Worm (Caenorhabditis elegans) whole organism, L4 larva: ENCODE data around the gene col-152.
A peak's percentile ranks its signal among the peaks of the same experiment; 100 is the strongest.

Source experiments
- D1046.2 ChIP-seq: fragments of 200-800 bp; sonication (Bioruptor generic); IDR thresholded peaks from 2 replicates; pipeline ENCODE4 v1.3.6; 2022; ENCODE audit warnings: missing genetic modification characterization, missing compliant biosample characterization
- F10B5.3 ChIP-seq: sonication (generic microtip); optimal IDR thresholded peaks from 2 replicates; lab custom pipeline; 2016; ENCODE audit warnings: mild to moderate bottlenecking, missing genetic modification characterization, missing compliant biosample characterization
- F26F4.8 ChIP-seq: fragments of 200-800 bp; sonication (Bioruptor generic); conservative IDR thresholded peaks from 2 replicates; pipeline ENCODE4 v1.3.6; 2022; ENCODE audit warnings: missing genetic modification characterization, missing compliant biosample characterization
- F37D6.2 ChIP-seq: sonication (generic microtip); optimal IDR thresholded peaks from 2 replicates; lab custom pipeline; 2016; ENCODE audit warnings: mild to moderate bottlenecking, missing genetic modification characterization, missing compliant biosample characterization
- F44E2.7 ChIP-seq: fragments of 200-800 bp; sonication (Bioruptor generic); IDR thresholded peaks from 2 replicates; pipeline ENCODE4 v2.1.2; 2022; ENCODE audit warnings: missing genetic modification characterization, missing compliant biosample characterization
- Y5F2A.4 ChIP-seq: fragments of 200-800 bp; sonication (Bioruptor generic); optimal IDR thresholded peaks from 2 replicates; lab custom pipeline; 2018; ENCODE audit warnings: mild to moderate bottlenecking, missing genetic modification characterization, missing compliant biosample characterization
- Y75B8A.6 ChIP-seq: fragments of 200-800 bp; sonication (Bioruptor generic); IDR thresholded peaks from 2 replicates; pipeline ENCODE4 v1.3.6; 2022; ENCODE audit warnings: missing genetic modification reagents, missing genetic modification characterization, missing compliant biosample characterization
- ZK546.5 ChIP-seq, 2 experiments: sonication (generic microtip); optimal IDR thresholded peaks; 2 replicates each; lab custom pipeline; 2017; ENCODE audit warnings: missing biosample characterization in 2 of 2, missing genetic modification characterization in 2 of 2
- aly-2 ChIP-seq: sonication (generic microtip); optimal IDR thresholded peaks from 2 replicates; lab custom pipeline; 2018; ENCODE audit warnings: missing biosample characterization, missing genetic modification characterization
- ama-1 ChIP-seq: fragments of 150-350 bp; optimal IDR thresholded peaks from 2 replicates; lab custom pipeline; 2014; ENCODE audit warnings: inconsistent platforms, mixed read lengths
- arid-1 ChIP-seq: fragments of 200-800 bp; sonication (Bioruptor generic); conservative IDR thresholded peaks from 2 replicates; pipeline ENCODE4 v1.3.6; 2022; ENCODE audit warnings: missing genetic modification reagents, missing genetic modification characterization, missing compliant biosample characterization
- attf-4 ChIP-seq: sonication (generic microtip); optimal IDR thresholded peaks from 3 replicates; lab custom pipeline; 2017; ENCODE audit warnings: missing biosample characterization, missing genetic modification characterization
- ceh-20 ChIP-seq: fragments of 200-800 bp; sonication (Bioruptor generic); IDR thresholded peaks from 2 replicates; pipeline ENCODE4 v1.3.6; 2022; ENCODE audit warnings: missing genetic modification reagents, missing genetic modification characterization, missing compliant biosample characterization
- ceh-44 ChIP-seq: fragments of 200-800 bp; sonication (Bioruptor generic); IDR thresholded peaks from 2 replicates; pipeline ENCODE4 v1.3.6; 2022; ENCODE audit warnings: missing genetic modification reagents, missing genetic modification characterization, missing compliant biosample characterization
- ceh-82 ChIP-seq: sonication (generic microtip); optimal IDR thresholded peaks from 2 replicates; lab custom pipeline; 2017; ENCODE audit warnings: missing biosample characterization, missing genetic modification characterization
- ces-1 ChIP-seq: fragments of 150-350 bp; sonication (generic microtip); optimal IDR thresholded peaks from 4 replicates; lab custom pipeline; 2014; ENCODE audit warnings: missing biosample characterization, missing genetic modification reagents, missing genetic modification characterization
- ctbp-1 ChIP-seq: fragments of 200-800 bp; sonication (Bioruptor generic); IDR thresholded peaks from 2 replicates; pipeline ENCODE4 v1.3.6; 2022; ENCODE audit warnings: missing genetic modification reagents, missing genetic modification characterization, missing compliant biosample characterization
- daf-19 ChIP-seq: fragments of 200-800 bp; sonication (Bioruptor generic); conservative IDR thresholded peaks from 2 replicates; pipeline ENCODE4 v1.3.6; 2022; ENCODE audit warnings: missing genetic modification characterization, missing compliant biosample characterization
- dpl-1 ChIP-seq: fragments of 150-350 bp; optimal IDR thresholded peaks from 2 replicates; lab custom pipeline; 2014; ENCODE audit warnings: missing biosample characterization, missing genetic modification reagents, missing genetic modification characterization
- egl-27 ChIP-seq: sonication (generic microtip); optimal IDR thresholded peaks from 3 replicates; lab custom pipeline; 2017; ENCODE audit warnings: missing biosample characterization, missing genetic modification reagents, missing genetic modification characterization
- fkh-10 ChIP-seq: fragments of 150-350 bp; optimal IDR thresholded peaks from 2 replicates; lab custom pipeline; 2014; ENCODE audit warnings: missing biosample characterization, missing genetic modification reagents, missing genetic modification characterization
- hlh-11 ChIP-seq: fragments of 200-800 bp; sonication (Bioruptor generic); optimal IDR thresholded peaks from 2 replicates; lab custom pipeline; 2018; ENCODE audit warnings: mild to moderate bottlenecking, missing genetic modification characterization, missing compliant biosample characterization
- hmg-1.1 ChIP-seq: fragments of 200-800 bp; sonication (Bioruptor generic); IDR thresholded peaks from 2 replicates; pipeline ENCODE4 v1.3.6; 2022; ENCODE audit warnings: missing genetic modification reagents, missing genetic modification characterization, missing compliant biosample characterization
- lin-13 ChIP-seq: fragments of 150-350 bp; optimal IDR thresholded peaks from 2 replicates; lab custom pipeline; 2014; ENCODE audit warnings: missing biosample characterization, missing genetic modification reagents, missing genetic modification characterization
- lin-15B ChIP-seq: fragments of 150-350 bp; sonication (generic microtip); optimal IDR thresholded peaks from 3 replicates; lab custom pipeline; 2014; ENCODE audit warnings: missing biosample characterization, missing genetic modification characterization
- lin-29 ChIP-seq: fragments of 200-800 bp; sonication (Bioruptor generic); IDR thresholded peaks from 2 replicates; pipeline ENCODE4 v1.3.6; 2022; ENCODE audit warnings: missing genetic modification reagents, missing genetic modification characterization, missing compliant biosample characterization
- lin-38 ChIP-seq: fragments of 200-800 bp; sonication (Bioruptor generic); IDR thresholded peaks from 2 replicates; pipeline ENCODE4 v1.3.6; 2022; ENCODE audit warnings: missing genetic modification reagents, missing genetic modification characterization, missing compliant biosample characterization
- lsy-2 ChIP-seq, 2 experiments: fragments of 150-350 bp in 1 of 2; sonication (generic microtip) in 1 of 2; optimal IDR thresholded peaks; 2 replicates each; lab custom pipeline; 2014 to 2017; ENCODE audit warnings: missing biosample characterization in 2 of 2, missing genetic modification characterization in 2 of 2
- madf-5 ChIP-seq, 2 experiments: fragments of 200-800 bp; sonication (Bioruptor generic); IDR thresholded peaks; 2 replicates each; pipeline ENCODE4 v1.3.6; 2022; ENCODE audit warnings: missing compliant biosample characterization in 2 of 2, missing genetic modification characterization in 2 of 2
- mep-1 ChIP-seq: fragments of 150-350 bp; sonication (generic microtip); optimal IDR thresholded peaks from 3 replicates; lab custom pipeline; 2014; ENCODE audit warnings: missing biosample characterization, missing genetic modification characterization
- nhr-10 ChIP-seq: fragments of 150-350 bp; optimal IDR thresholded peaks from 2 replicates; lab custom pipeline; 2014; ENCODE audit warnings: missing biosample characterization, missing genetic modification characterization
- nhr-102 ChIP-seq: sonication (generic microtip); optimal IDR thresholded peaks from 2 replicates; lab custom pipeline; 2016; ENCODE audit warnings: mild to moderate bottlenecking, missing genetic modification characterization, moderate library complexity, missing compliant biosample characterization
- nhr-11 ChIP-seq: fragments of 150-350 bp; optimal IDR thresholded peaks from 2 replicates; lab custom pipeline; 2014; ENCODE audit warnings: missing biosample characterization, missing genetic modification characterization
- nhr-111 ChIP-seq: fragments of 200-800 bp; sonication (Bioruptor generic); optimal IDR thresholded peaks from 2 replicates; lab custom pipeline; 2018; ENCODE audit warnings: mild to moderate bottlenecking, missing genetic modification characterization, missing compliant biosample characterization
- nhr-237 ChIP-seq: sonication (generic microtip); optimal IDR thresholded peaks from 2 replicates; lab custom pipeline; 2017; ENCODE audit warnings: missing biosample characterization, missing genetic modification characterization
- nhr-25 ChIP-seq: sonication (generic microtip); optimal IDR thresholded peaks from 2 replicates; lab custom pipeline; 2017; ENCODE audit warnings: missing genetic modification characterization, mild to moderate bottlenecking, missing compliant biosample characterization, antibody characterized with exemption, moderate library complexity, borderline replicate concordance; ENCODE audit not compliant: insufficient read depth
- nhr-42 ChIP-seq: fragments of 200-800 bp; sonication (Bioruptor generic); IDR thresholded peaks from 2 replicates; pipeline ENCODE4 v1.3.6; 2022; ENCODE audit warnings: missing genetic modification characterization, missing compliant biosample characterization
- nhr-6 ChIP-seq: fragments of 150-350 bp; optimal IDR thresholded peaks from 2 replicates; lab custom pipeline; 2014; ENCODE audit warnings: missing biosample characterization, missing genetic modification characterization
- php-3 ChIP-seq: fragments of 200-800 bp; sonication (Bioruptor generic); IDR thresholded peaks from 2 replicates; pipeline ENCODE4 v1.3.6; 2022; ENCODE audit warnings: missing genetic modification reagents, missing genetic modification characterization, missing compliant biosample characterization
- saeg-2 ChIP-seq: fragments of 200-800 bp; sonication (Bioruptor generic); IDR thresholded peaks from 2 replicates; pipeline ENCODE4 v1.3.6; 2022; ENCODE audit warnings: missing genetic modification reagents, missing genetic modification characterization, missing compliant biosample characterization
- skn-1 ChIP-seq: fragments of 150-350 bp; optimal IDR thresholded peaks from 2 replicates; lab custom pipeline; 2014; ENCODE audit warnings: missing biosample characterization, missing genetic modification characterization
- snpc-1.2 ChIP-seq: fragments of 200-800 bp; sonication (Bioruptor generic); IDR thresholded peaks from 2 replicates; pipeline ENCODE4 v1.3.6; 2022; ENCODE audit warnings: missing genetic modification reagents, missing genetic modification characterization, missing compliant biosample characterization
- snpc-4 ChIP-seq: fragments of 150-350 bp; optimal IDR thresholded peaks from 2 replicates; lab custom pipeline; 2014; ENCODE audit warnings: missing biosample characterization, missing genetic modification characterization
- spr-1 ChIP-seq: sonication (generic microtip); optimal IDR thresholded peaks from 2 replicates; lab custom pipeline; 2016; ENCODE audit warnings: mild to moderate bottlenecking, missing genetic modification characterization, missing compliant biosample characterization
- tra-1 ChIP-seq: fragments of 200-800 bp; sonication (Bioruptor generic); IDR thresholded peaks from 2 replicates; pipeline ENCODE4 v1.3.6; 2022; ENCODE audit warnings: missing genetic modification reagents, missing genetic modification characterization, missing compliant biosample characterization
- unc-39 ChIP-seq: sonication (generic microtip); optimal IDR thresholded peaks from 2 replicates; lab custom pipeline; 2017; ENCODE audit warnings: missing biosample characterization, missing genetic modification characterization
- unc-62 ChIP-seq, 3 experiments: fragments of 150-350 bp in 1 of 3; sonication (generic microtip); optimal IDR thresholded peaks in 2 of 3; peaks in 1 of 3; 1 replicate in 1 of 3; 2 replicates in 2 of 3; lab custom pipeline; 2014 to 2017; ENCODE audit warnings: missing biosample characterization in 3 of 3, missing genetic modification characterization in 3 of 3, missing genetic modification reagents in 3 of 3, missing genotype in 1 of 3
- vab-7 ChIP-seq: fragments of 200-800 bp; sonication (Bioruptor generic); IDR thresholded peaks from 2 replicates; pipeline ENCODE4 v1.3.6; 2022; ENCODE audit warnings: missing genetic modification reagents, missing genetic modification characterization, missing compliant biosample characterization
- zfp-3 ChIP-seq: fragments of 200-800 bp; sonication (Bioruptor generic); conservative IDR thresholded peaks from 2 replicates; pipeline ENCODE4 v1.3.6; 2022; ENCODE audit warnings: missing genetic modification reagents, missing genetic modification characterization, missing compliant biosample characterization
- zip-11 ChIP-seq: fragments of 200-800 bp; sonication (Bioruptor generic); IDR thresholded peaks from 2 replicates; pipeline ENCODE4 v1.3.6; 2022; ENCODE audit warnings: missing genetic modification characterization, missing compliant biosample characterization
- ztf-11 ChIP-seq: fragments of 150-350 bp; optimal IDR thresholded peaks from 2 replicates; lab custom pipeline; 2014; ENCODE audit warnings: missing biosample characterization, missing genetic modification characterization

Gene col-152

DNA sequence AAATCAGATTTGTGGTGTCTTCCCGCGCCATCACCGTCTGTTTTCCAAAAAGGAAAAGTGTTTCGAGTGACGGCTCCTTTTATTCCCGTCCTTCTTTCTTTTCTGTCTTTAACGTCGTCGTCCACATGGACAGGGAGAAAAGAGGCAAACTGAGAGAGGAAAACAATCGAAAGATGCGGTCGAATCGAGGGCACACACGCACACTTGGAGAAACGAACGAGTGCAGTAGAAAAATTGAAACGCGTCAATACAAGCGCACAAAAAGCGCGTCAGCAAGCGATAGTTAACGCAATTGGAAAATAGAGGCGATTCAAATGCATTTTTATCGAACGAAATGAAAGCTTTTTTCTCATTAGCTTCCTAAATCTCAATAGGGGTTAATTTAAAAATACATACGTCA lies 23.9 kb upstream of the col-152 start (continued):
- TF ChIP-seq ztf-11 (tag; lab: Kevin White, UChicago) (no peak), hlh-11 (tag; lab: Kevin White, UChicago) (peak; percentile 89), nhr-10 (tag; lab: Kevin White, UChicago) (no peak), unc-62 (GFP tag; optimal IDR thresholded peaks at IDR 0.05 in 1 of 2; lab: Kevin White, UChicago) (peak in 1 of 2 experiments; percentile 99), unc-62 (tag; optimal IDR thresholded peaks at IDR 0.05; lab: Kevin White, UChicago) (no peak), spr-1 (tag; lab: Kevin White, UChicago) (peak; percentile 59), tra-1 (peak; percentile 64; the same call in 1 of the 2 replicates), nhr-6 (tag; lab: Kevin White, UChicago) (peak; percentile 55), nhr-237 (no peak), daf-19 (GFP tag; lab: Robert Waterston, UW) (peak; percentile 86), ces-1 (GFP tag; lab: Kevin White, UChicago) (no peak), ctbp-1 (GFP tag; lab: Robert Waterston, UW) (peak; percentile 75), egl-27 (tag; lab: Kevin White, UChicago) (no peak), unc-39 (no peak), mep-1 (tag; lab: Kevin White, UChicago) (peak; percentile 94), ceh-20 (GFP tag; lab: Robert Waterston, UW) (peak; percentile 76), ceh-82 (tag; lab: Kevin White, UChicago) (no peak), lsy-2 (tag; optimal IDR thresholded peaks at IDR 0.05; lab: Kevin White, UChicago) (peak; percentile 75 to 93), skn-1 (tag; lab: Kevin White, UChicago) (no peak), Y75B8A.6 (GFP tag; lab: Robert Waterston, UW) (no peak), madf-5 (GFP tag; IDR thresholded peaks at IDR 0.05; lab: Robert Waterston, UW) (no peak), snpc-4 (tag; lab: Kevin White, UChicago) (peak; percentile 38), zip-11 (GFP tag; lab: Robert Waterston, UW) (no peak), ZK546.5 (tag; optimal IDR thresholded peaks at IDR 0.05; lab: Kevin White, UChicago) (peak in 1 of 2 experiments; percentile 3), ceh-44 (GFP tag; lab: Robert Waterston, UW) (no peak), snpc-1.2 (GFP tag; lab: Robert Waterston, UW) (no peak), ama-1 (lab: Kevin White, UChicago) (peak; percentile 83), arid-1 (GFP tag; lab: Robert Waterston, UW) (0 out of 2 replicates have a peak, but pooled peaks have one; percentile 10), nhr-11 (tag; lab: Kevin White, UChicago) (peak; percentile 94), aly-2 (tag; lab: Kevin White, UChicago) (no peak), attf-4 (no peak), zfp-3 (GFP tag; lab: Robert Waterston, UW) (no peak), D1046.2 (peak; percentile 31; the same call in 1 of the 2 replicates), php-3 (GFP tag; lab: Robert Waterston, UW) (peak; percentile 33; the same call in 1 of the 2 replicates), nhr-42 (GFP tag; lab: Robert Waterston, UW) (peak; percentile 71; the same call in 1 of the 2 replicates), nhr-111 (no peak), hmg-1.1 (GFP tag; lab: Robert Waterston, UW) (peak; percentile 89), saeg-2 (GFP tag; lab: Robert Waterston, UW) (no peak), nhr-25 (tag; lab: Kevin White, UChicago) (peak; percentile 12), F44E2.7 (GFP tag; lab: Robert Waterston, UW) (no peak), vab-7 (GFP tag; lab: Robert Waterston, UW) (peak; percentile 37; the same call in 1 of the 2 replicates), lin-13 (GFP tag; lab: Kevin White, UChicago) (peak; percentile 90), fkh-10 (GFP tag; lab: Kevin White, UChicago) (peak; percentile 98), nhr-102 (tag; lab: Kevin White, UChicago) (peak; percentile 81), F10B5.3 (tag; lab: Kevin White, UChicago) (peak; percentile 66), Y5F2A.4 (GFP tag; lab: Kevin White, UChicago) (no peak), dpl-1 (GFP tag; lab: Kevin White, UChicago) (peak; percentile 96), lin-29 (GFP tag; lab: Robert Waterston, UW) (0 out of 2 replicates have a peak, but pooled peaks have one; percentile 55), F37D6.2 (peak; percentile 85), F26F4.8 (GFP tag; lab: Robert Waterston, UW) (no peak), lin-38 (no peak; the same call in 1 of the 2 replicates), lin-15B (peak; percentile 8)
